Worm (Caenorhabditis elegans) whole organism, L1 larva: ENCODE results near the gene K11E4.1.

Source experiments
- C16A3.4 ChIP-seq: fragments of 150-350 bp; optimal IDR thresholded peaks from 2 replicates; lab custom pipeline; 2014; ENCODE audit warnings: missing biosample characterization, missing genetic modification characterization
- C34B4.2 ChIP-seq: sonication (generic microtip); optimal IDR thresholded peaks from 2 replicates; lab custom pipeline; 2017; ENCODE audit warnings: mild to moderate bottlenecking, missing genetic modification characterization, missing compliant biosample characterization
- F16B12.6 ChIP-seq: fragments of 150-350 bp; optimal IDR thresholded peaks from 2 replicates; lab custom pipeline; 2014; ENCODE audit warnings: missing biosample characterization, missing genetic modification characterization
- Y116A8C.19 ChIP-seq: sonication (generic microtip); optimal IDR thresholded peaks from 2 replicates; lab custom pipeline; 2016; ENCODE audit warnings: missing compliant biosample characterization, missing genetic modification characterization, borderline replicate concordance
- alr-1 ChIP-seq: fragments of 200-800 bp; sonication (Bioruptor generic); optimal IDR thresholded peaks from 2 replicates; lab custom pipeline; 2018; ENCODE audit warnings: borderline replicate concordance, mild to moderate bottlenecking, missing genetic modification characterization, missing compliant biosample characterization
- blmp-1 ChIP-seq: fragments of 150-350 bp; optimal IDR thresholded peaks from 2 replicates; lab custom pipeline; 2014; ENCODE audit warnings: missing biosample characterization, missing genetic modification characterization
- ceh-63 ChIP-seq: fragments of 200-800 bp; sonication (Bioruptor generic); optimal IDR thresholded peaks from 2 replicates; lab custom pipeline; 2018; ENCODE audit warnings: mild to moderate bottlenecking, missing genetic modification characterization, missing compliant biosample characterization
- ceh-8 ChIP-seq: fragments of 200-800 bp; sonication (Bioruptor generic); optimal IDR thresholded peaks from 2 replicates; lab custom pipeline; 2018; ENCODE audit warnings: mild to moderate bottlenecking, missing genetic modification characterization, moderate library complexity, missing compliant biosample characterization
- ceh-82 ChIP-seq, 3 experiments: fragments of 150-350 bp in 1 of 3; sonication (generic microtip) in 2 of 3; optimal IDR thresholded peaks; 2 replicates each; lab custom pipeline; 2014 to 2017; ENCODE audit warnings: missing biosample characterization in 3 of 3, missing genetic modification characterization in 3 of 3
- ceh-88 ChIP-seq: fragments of 200-800 bp; sonication (Bioruptor generic); IDR thresholded peaks from 2 replicates; pipeline ENCODE4 v1.3.6; 2022; ENCODE audit warnings: missing genetic modification characterization, missing compliant biosample characterization
- ceh-90 ChIP-seq: sonication (generic microtip); optimal IDR thresholded peaks from 2 replicates; lab custom pipeline; 2016; ENCODE audit warnings: missing genetic modification characterization, missing compliant biosample characterization
- ces-1 ChIP-seq: fragments of 150-350 bp; optimal IDR thresholded peaks from 2 replicates; lab custom pipeline; 2014; ENCODE audit warnings: missing biosample characterization, missing genetic modification reagents, missing genetic modification characterization
- efl-1 ChIP-seq, 4 experiments: fragments of 150-350 bp; optimal IDR thresholded peaks in 3 of 4; peaks in 1 of 4; 1 replicate in 1 of 4; 2 replicates in 3 of 4; lab custom pipeline; 2014; ENCODE audit warnings: missing biosample characterization in 2 of 4, missing genetic modification characterization in 2 of 4, missing genetic modification reagents in 2 of 4
- egl-13 ChIP-seq: sonication (generic microtip); optimal IDR thresholded peaks from 2 replicates; lab custom pipeline; 2016; ENCODE audit warnings: missing genotype, missing genetic modification reagents, missing genetic modification characterization, missing compliant biosample characterization
- elt-2 ChIP-seq: sonication (generic microtip); optimal IDR thresholded peaks from 2 replicates; lab custom pipeline; 2016; ENCODE audit warnings: missing genetic modification characterization, mild to moderate bottlenecking, inconsistent platforms, missing compliant biosample characterization, missing genetic modification reagents
- elt-3 ChIP-seq, 6 experiments: fragments of 150-350 bp in 1 of 6; sonication (generic microtip); optimal IDR thresholded peaks; 2 replicates each; lab custom pipeline; 2017 to 2018; ENCODE audit warnings: missing biosample characterization in 6 of 6, missing genetic modification characterization in 6 of 6, inconsistent platforms in 1 of 6
- fkh-10 ChIP-seq: sonication (generic microtip); optimal IDR thresholded peaks from 2 replicates; lab custom pipeline; 2017; ENCODE audit warnings: missing biosample characterization, missing genetic modification reagents, missing genetic modification characterization
- fkh-8 ChIP-seq: sonication (generic microtip); optimal IDR thresholded peaks from 2 replicates; lab custom pipeline; 2016; ENCODE audit warnings: mild to moderate bottlenecking, missing genetic modification characterization, missing compliant biosample characterization
- fos-1 ChIP-seq: fragments of 150-350 bp; optimal IDR thresholded peaks from 2 replicates; lab custom pipeline; 2014; ENCODE audit warnings: missing biosample characterization, missing genetic modification characterization
- grh-1 ChIP-seq: fragments of 200-800 bp; sonication (Bioruptor generic); IDR thresholded peaks from 2 replicates; pipeline ENCODE4 v1.3.6; 2022; ENCODE audit warnings: missing genetic modification reagents, missing genetic modification characterization, missing compliant biosample characterization
- hlh-17 ChIP-seq: fragments of 200-800 bp; sonication (Bioruptor generic); optimal IDR thresholded peaks from 2 replicates; lab custom pipeline; 2018; ENCODE audit warnings: missing genetic modification characterization, mild to moderate bottlenecking, missing compliant biosample characterization, moderate library complexity, borderline replicate concordance
- hlh-4 ChIP-seq: sonication (generic microtip); optimal IDR thresholded peaks from 2 replicates; lab custom pipeline; 2016; ENCODE audit warnings: mild to moderate bottlenecking, missing genetic modification characterization, missing compliant biosample characterization
- isw-1 ChIP-seq: fragments of 200-800 bp; sonication (Bioruptor generic); IDR thresholded peaks from 2 replicates; pipeline ENCODE4 v1.3.6; 2022; ENCODE audit warnings: missing genetic modification characterization, missing compliant biosample characterization
- lin-13 ChIP-seq: fragments of 150-350 bp; optimal IDR thresholded peaks from 2 replicates; lab custom pipeline; 2014; ENCODE audit warnings: missing biosample characterization, missing genetic modification reagents, missing genetic modification characterization
- lin-14 ChIP-seq: fragments of 200-800 bp; sonication (Bioruptor generic); optimal IDR thresholded peaks from 2 replicates; lab custom pipeline; 2018; ENCODE audit warnings: mild to moderate bottlenecking, missing genetic modification characterization, moderate library complexity, missing compliant biosample characterization
- lin-15B ChIP-seq: fragments of 150-350 bp; sonication (generic microtip); optimal IDR thresholded peaks from 3 replicates; lab custom pipeline; 2014; ENCODE audit warnings: missing biosample characterization, missing genetic modification characterization
- lsy-2 ChIP-seq, 2 experiments: fragments of 150-350 bp; optimal IDR thresholded peaks; 2 replicates each; lab custom pipeline; 2014; ENCODE audit warnings: missing biosample characterization in 2 of 2, missing genetic modification characterization in 2 of 2
- mef-2 ChIP-seq: fragments of 150-350 bp; optimal IDR thresholded peaks from 2 replicates; lab custom pipeline; 2014; ENCODE audit warnings: missing biosample characterization, missing genetic modification characterization
- nhr-47 ChIP-seq: sonication (generic microtip); optimal IDR thresholded peaks from 2 replicates; lab custom pipeline; 2016; ENCODE audit warnings: mild to moderate bottlenecking, missing genetic modification characterization, moderate library complexity, missing compliant biosample characterization
- nhr-85 ChIP-seq: sonication (generic microtip); peaks from one replicate; lab custom pipeline; 2016; ENCODE audit warnings: missing genetic modification characterization, inconsistent platforms, missing compliant biosample characterization
- nhr-90 ChIP-seq: sonication (generic microtip); optimal IDR thresholded peaks from 2 replicates; lab custom pipeline; 2016; ENCODE audit warnings: mild to moderate bottlenecking, missing genetic modification characterization, missing compliant biosample characterization; ENCODE audit not compliant: poor library complexity
- pax-3 ChIP-seq: fragments of 200-800 bp; sonication (Bioruptor generic); optimal IDR thresholded peaks from 2 replicates; lab custom pipeline; 2018; ENCODE audit warnings: mild to moderate bottlenecking, missing genetic modification characterization, moderate library complexity, missing compliant biosample characterization
- snu-23 ChIP-seq: sonication (generic microtip); optimal IDR thresholded peaks from 2 replicates; lab custom pipeline; 2016; ENCODE audit warnings: missing genetic modification characterization, missing compliant biosample characterization
- swsn-7 ChIP-seq: sonication (generic microtip); optimal IDR thresholded peaks from 2 replicates; lab custom pipeline; 2016; ENCODE audit warnings: missing genetic modification characterization, missing compliant biosample characterization
- tlp-1 ChIP-seq: fragments of 150-350 bp; optimal IDR thresholded peaks from 2 replicates; lab custom pipeline; 2014; ENCODE audit warnings: missing biosample characterization, missing genetic modification characterization
- unc-130 ChIP-seq: fragments of 150-350 bp; optimal IDR thresholded peaks from 2 replicates; lab custom pipeline; 2017; ENCODE audit warnings: missing biosample characterization, missing genetic modification characterization, inconsistent platforms
- unc-86 ChIP-seq: sonication (generic microtip); optimal IDR thresholded peaks from 2 replicates; lab custom pipeline; 2016; ENCODE audit warnings: missing genetic modification characterization, missing compliant biosample characterization
- zag-1 ChIP-seq: fragments of 150-350 bp; optimal IDR thresholded peaks from 2 replicates; lab custom pipeline; 2014; ENCODE audit warnings: missing biosample characterization, missing genetic modification characterization

K11E4.1 gene

DNA sequence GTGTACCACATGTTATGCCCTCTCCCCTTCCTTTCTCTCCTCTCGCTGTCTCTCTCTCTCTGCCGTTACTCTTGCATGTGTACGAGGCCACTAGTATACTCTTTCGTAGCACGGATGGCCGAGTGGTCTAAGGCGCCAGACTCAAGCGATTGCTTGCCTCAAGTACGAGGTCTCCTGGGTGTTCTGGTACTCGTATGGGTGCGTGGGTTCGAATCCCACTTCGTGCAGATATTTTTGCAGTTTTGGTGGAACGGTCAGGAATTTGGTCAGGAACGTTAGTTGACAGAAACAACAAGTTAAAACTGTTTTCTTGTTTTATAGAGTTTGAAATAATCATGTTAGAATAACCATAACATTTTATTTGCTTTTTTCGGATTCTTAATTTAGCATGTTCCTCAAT lies 48.5 kb upstream of the K11E4.1 start (continued):
- peak; percentile 90 for TF ChIP-seq nhr-90
- no peak for TF ChIP-seq Y116A8C.19 (tag; lab: Kevin White, UChicago)
- peak; percentile 51 to 52 for TF ChIP-seq efl-1 (optimal IDR thresholded peaks at IDR 0.05; lab: Kevin White, UChicago)
- peak; percentile 36 to 93 for TF ChIP-seq efl-1 (GFP tag; optimal IDR thresholded peaks at IDR 0.05 in 1 of 2; lab: Kevin White, UChicago)
- peak; percentile 55 for TF ChIP-seq grh-1 (GFP tag; lab: Robert Waterston, UW)
- TF ChIP-seq blmp-1 (tag; lab: Kevin White, UChicago), result peak; percentile 50
- no peak for TF ChIP-seq lin-15B (tag; lab: Kevin White, UChicago)
- peak in 3 of 6 experiments; percentile 50 to 84 (median 60) for TF ChIP-seq elt-3 (tag; optimal IDR thresholded peaks at IDR 0.05; lab: Kevin White, UChicago)
- no peak for TF ChIP-seq ceh-63 (GFP tag; lab: Kevin White, UChicago)
- peak; percentile 81 for TF ChIP-seq unc-86 (tag; lab: Kevin White, UChicago)
- TF ChIP-seq ceh-82 (tag; optimal IDR thresholded peaks at IDR 0.05; lab: Kevin White, UChicago), result peak; percentile 84 to 88 (median 85)
- TF ChIP-seq lin-14, result peak; percentile 86
- TF ChIP-seq F16B12.6 (tag; lab: Kevin White, UChicago), result peak; percentile 35
- TF ChIP-seq fkh-8 (tag; lab: Kevin White, UChicago), result peak; percentile 83
- TF ChIP-seq pax-3, result peak; percentile 72
- peak; percentile 78 for TF ChIP-seq ceh-88 (GFP tag; lab: Robert Waterston, UW)
- TF ChIP-seq lsy-2 (tag; optimal IDR thresholded peaks at IDR 0.05; lab: Kevin White, UChicago), result peak; percentile 61 to 79
- TF ChIP-seq ceh-8, result peak; percentile 35
- peak; percentile 85 for TF ChIP-seq egl-13 (tag; lab: Kevin White, UChicago)
- no peak for TF ChIP-seq tlp-1
- peak; percentile 92 for TF ChIP-seq nhr-47 (tag; lab: Kevin White, UChicago)
- peak; percentile 90 for TF ChIP-seq C16A3.4 (tag; lab: Kevin White, UChicago)
- peak; percentile 88 for TF ChIP-seq swsn-7 (tag; lab: Kevin White, UChicago)
- TF ChIP-seq, all 84 proteins: peak for 56

DNA sequence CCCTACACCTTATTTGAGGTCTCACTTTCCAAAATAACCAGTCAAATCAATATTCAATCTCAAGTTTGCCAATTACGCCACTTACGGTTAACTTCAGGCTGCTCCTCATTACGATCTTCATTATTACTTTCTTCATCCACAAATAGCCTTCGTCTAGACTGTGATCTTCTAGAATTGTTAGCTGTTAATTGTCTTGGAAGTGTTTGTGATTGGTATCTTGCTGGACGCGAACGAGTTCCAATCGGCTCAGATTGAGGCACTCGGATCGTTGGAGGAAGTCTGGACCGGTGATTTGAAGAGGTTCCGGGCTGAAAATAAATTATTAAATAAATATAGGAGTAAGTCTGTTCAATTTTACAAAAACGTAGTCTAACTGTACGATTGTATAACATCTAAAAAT lies 47.1 kb upstream of the K11E4.1 start:
- TF ChIP-seq ces-1 (GFP tag; lab: Kevin White, UChicago) (no peak), C16A3.4 (tag; lab: Kevin White, UChicago) (no peak), lin-13 (GFP tag; lab: Kevin White, UChicago) (no peak), C34B4.2 (tag; lab: Kevin White, UChicago) (no peak), nhr-85 (tag; lab: Kevin White, UChicago) (no peak), mef-2 (tag; lab: Kevin White, UChicago) (no peak), fos-1 (tag; lab: Kevin White, UChicago) (no peak), ceh-63 (GFP tag; lab: Kevin White, UChicago) (no peak), hlh-4 (tag; lab: Kevin White, UChicago) (no peak), alr-1 (no peak), isw-1 (no peak), fkh-10 (no peak), snu-23 (GFP tag; lab: Kevin White, UChicago) (no peak), efl-1 (optimal IDR thresholded peaks at IDR 0.05; lab: Kevin White, UChicago) (no peak), efl-1 (GFP tag; optimal IDR thresholded peaks at IDR 0.05 in 1 of 2; lab: Kevin White, UChicago) (no peak), hlh-17 (GFP tag; lab: Kevin White, UChicago) (no peak), ceh-90 (no peak), zag-1 (tag; lab: Kevin White, UChicago) (no peak), nhr-90 (no peak)

DNA sequence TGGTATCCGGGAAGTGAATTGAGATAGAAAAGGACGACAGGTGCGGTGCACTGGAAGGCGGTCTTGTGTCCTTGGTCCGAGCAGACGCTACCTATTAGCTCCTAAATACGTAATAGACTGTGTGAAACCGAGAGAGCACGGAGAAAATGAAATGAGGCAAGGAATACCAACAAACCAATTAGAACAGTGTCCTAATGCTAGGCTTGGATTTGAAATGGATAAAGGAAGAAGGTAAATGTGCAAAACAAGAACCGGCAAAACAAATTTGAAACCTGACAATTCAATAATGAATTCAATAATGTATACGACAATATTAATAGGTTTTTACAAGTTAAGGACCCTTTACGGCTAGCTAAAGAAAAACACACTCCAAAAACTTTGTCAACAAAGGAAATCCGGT lies 45.2 kb upstream of the K11E4.1 start, which contains the start of gene C04A11.2:
TSS of gene C04A11.2 (minus strand) at position 101 of the 400 bp plus-strand sequence.
- TF ChIP-seq unc-130 (tag; lab: Kevin White, UChicago) (no peak), elt-2 (tag; lab: Kevin White, UChicago) (no peak), efl-1 (optimal IDR thresholded peaks at IDR 0.05; lab: Kevin White, UChicago) (no peak), efl-1 (GFP tag; optimal IDR thresholded peaks at IDR 0.05 in 1 of 2; lab: Kevin White, UChicago) (peak in 1 of 2 experiments; percentile 25)
